Worm (Caenorhabditis elegans): ENCODE measurements around the gene F10G7.9.
"Not testable (repeated sequence)": the region's sequence is repeated elsewhere in the genome, so short reads cannot be mapped to it uniquely, and the experiment has no call there.

ce11 chrII:4701482-4702119, 4.7 kb downstream of the F10G7.9 start, which contains the start of gene unc-85:
- TF ChIP-seq F13H6.1 (tag; optimal IDR thresholded peaks at IDR 0.05) = peak; percentile 60
- TF ChIP-seq unc-86 (tag; optimal IDR thresholded peaks at IDR 0.05) = peak; percentile 77
- TF ChIP-seq ceh-2 (tag; optimal IDR thresholded peaks at IDR 0.05) = peak; percentile 66
- not testable (repeated sequence) for TF ChIP-seq ama-1 (optimal IDR thresholded peaks at IDR 0.05)
